In genomic region chr2L:298285-298644, dm6 we compare ENCODE assay signal across 1 fruit fly cellular context.
A peak's percentile ranks its signal among the peaks of the same experiment; 100 is the strongest.
TF ChIP-seq lines count a peak whose summit lies in the region.

No protein-coding gene starts in this region.

TF ChIP-seq in whole organism, embryonic, 481 proteins besides CTCF, POLR2A, EP300 and RAD21 (continued from another document):
- TF ChIP-seq pfk (GFP tag; optimal IDR thresholded peaks at IDR 0.05; lab: Kevin White, UChicago) (peak; percentile 9), CG13894 (tag; optimal IDR thresholded peaks at IDR 0.05; lab: Kevin White, UChicago) (peak; percentile 65), CG3281 (GFP tag; optimal IDR thresholded peaks at IDR 0.05; lab: Kevin White, UChicago) (peak; percentile 4), CG1832 (GFP tag; optimal IDR thresholded peaks at IDR 0.05; lab: Kevin White, UChicago) (peak; percentile 91), Usf (GFP tag; optimal IDR thresholded peaks at IDR 0.05; lab: Kevin White, UChicago) (no peak), CG10543 (GFP tag; optimal IDR thresholded peaks at IDR 0.05; lab: Kevin White, UChicago) (peak; percentile 63), H2.0 (GFP tag; IDR thresholded peaks at IDR 0.05; lab: Robert Waterston, UW) (no peak), zfh1 (GFP tag; IDR thresholded peaks at IDR 0.05; lab: Robert Waterston, UW) (peak; percentile 54; the same call in 1 of the 3 replicates), CG6813 (GFP tag; optimal IDR thresholded peaks at IDR 0.05; lab: Kevin White, UChicago) (no peak), Ada2b (GFP tag; IDR thresholded peaks at IDR 0.05; lab: Robert Waterston, UW) (no peak), Nf-YC (tag; optimal IDR thresholded peaks at IDR 0.05; lab: Kevin White, UChicago) (no peak), ftz-f1 (GFP tag; optimal IDR thresholded peaks at IDR 0.05; lab: Kevin White, UChicago) (peak; percentile 31), rib (GFP tag; IDR thresholded peaks at IDR 0.05; lab: Robert Waterston, UW) (peak; percentile 18; the same call in 1 of the 2 replicates), chm (GFP tag; IDR thresholded peaks at IDR 0.05; lab: Robert Waterston, UW) (0 out of 2 replicates have a peak, but pooled peaks have one; percentile 37), CG2116 (GFP tag; optimal IDR thresholded peaks at IDR 0.05; lab: Kevin White, UChicago) (no peak), D19B (GFP tag; optimal IDR thresholded peaks at IDR 0.05; lab: Kevin White, UChicago) (no peak), CG12769 (tag; optimal IDR thresholded peaks at IDR 0.05; lab: Kevin White, UChicago) (peak; percentile 50), nom (GFP tag; optimal IDR thresholded peaks at IDR 0.05; lab: Kevin White, UChicago) (peak; percentile 35), tio (GFP tag; optimal IDR thresholded peaks at IDR 0.05; lab: Kevin White, UChicago) (no peak)
